Fruit fly (Drosophila melanogaster) Kc167 (cell line): ENCODE measurements around the gene Cpr72Ea.

ENCODE experiments used
- Myc ChIP-seq: fragments of >200 bp; optimal IDR thresholded peaks from 2 replicates; lab custom pipeline; 2017; ENCODE audit warnings: missing external identifiers
- Sin3A ChIP-seq: fragments of >200 bp; optimal IDR thresholded peaks from 2 replicates; lab custom pipeline; 2018; ENCODE audit warnings: missing external identifiers
- h ChIP-seq: fragments of >200 bp; optimal IDR thresholded peaks from 3 replicates; lab custom pipeline; 2018; ENCODE audit warnings: missing external identifiers
- insv ChIP-seq: fragments of >200 bp; optimal IDR thresholded peaks from 3 replicates; lab custom pipeline; 2018; ENCODE audit warnings: missing external identifiers
- psq ChIP-seq: fragments of >200 bp; optimal IDR thresholded peaks from 2 replicates; lab custom pipeline; 2017; ENCODE audit warnings: missing external identifiers
- ttk ChIP-seq: sonication (Bioruptor generic); optimal IDR thresholded peaks from 2 replicates; lab custom pipeline; 2017; ENCODE audit warnings: missing external identifiers

dm6 chr3L:16326657-16327056 lies 35.7 kb upstream of the Cpr72Ea start, which contains the start of the genes CG13040 and CG13039:
- TF ChIP-seq h (lab: Kevin White, UChicago): no peak
- TF ChIP-seq Sin3A (lab: Kevin White, UChicago): no peak
- no peak for TF ChIP-seq Myc (lab: Kevin White, UChicago)
- no peak for TF ChIP-seq psq (lab: Kevin White, UChicago)
- no peak for TF ChIP-seq ttk (lab: Kevin White, UChicago)
- no peak for TF ChIP-seq insv
